Worm (Caenorhabditis elegans) whole organism, L4/young adult: Measurements from ENCODE around the gene M28.8.

Experiments used
- W03F9.2 ChIP-seq: fragments of 150-350 bp; optimal IDR thresholded peaks from 2 replicates; lab custom pipeline; 2014; ENCODE audit warnings: missing biosample characterization, missing genetic modification characterization
- dao-5 ChIP-seq: sonication (generic microtip); optimal IDR thresholded peaks from 2 replicates; lab custom pipeline; 2016; ENCODE audit warnings: missing genotype, missing genetic modification characterization, moderate library complexity, missing compliant biosample characterization
- him-1 ChIP-seq: sonication (generic microtip); optimal IDR thresholded peaks from 2 replicates; lab custom pipeline; 2016; ENCODE audit warnings: missing genotype, missing genetic modification reagents, missing genetic modification characterization, missing compliant biosample characterization

DNA sequence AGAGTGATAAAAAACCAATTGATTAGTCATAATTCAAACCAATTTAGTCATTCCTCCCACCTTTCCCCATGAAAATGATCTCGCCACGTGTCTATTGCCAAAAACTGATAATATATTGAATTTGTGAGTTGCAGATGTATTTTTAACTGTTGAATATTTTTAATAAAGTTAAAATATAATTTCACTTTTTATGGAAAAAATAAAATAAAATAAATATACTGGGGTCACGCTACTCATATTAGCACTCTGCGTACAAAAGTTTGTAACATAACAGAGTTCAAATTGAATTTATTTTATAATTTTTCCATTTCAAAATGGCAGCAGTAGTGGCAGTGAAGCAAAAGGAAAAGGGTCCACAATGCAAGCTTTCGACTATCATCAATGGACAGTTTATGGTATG, 9.9 kb upstream of the M28.8 start, which contains the start of gene C14A4.13:
- TF ChIP-seq W03F9.2 (tag; lab: Kevin White, UChicago) (no peak), him-1 (tag; lab: Kevin White, UChicago) (no peak), dao-5 (tag; lab: Kevin White, UChicago) (no peak)
